Fruit fly (Drosophila melanogaster): ENCODE measurements around the gene Gr22f.
A peak's percentile ranks its signal among the peaks of the same experiment; 100 is the strongest.

Gr22f gene

DNA sequence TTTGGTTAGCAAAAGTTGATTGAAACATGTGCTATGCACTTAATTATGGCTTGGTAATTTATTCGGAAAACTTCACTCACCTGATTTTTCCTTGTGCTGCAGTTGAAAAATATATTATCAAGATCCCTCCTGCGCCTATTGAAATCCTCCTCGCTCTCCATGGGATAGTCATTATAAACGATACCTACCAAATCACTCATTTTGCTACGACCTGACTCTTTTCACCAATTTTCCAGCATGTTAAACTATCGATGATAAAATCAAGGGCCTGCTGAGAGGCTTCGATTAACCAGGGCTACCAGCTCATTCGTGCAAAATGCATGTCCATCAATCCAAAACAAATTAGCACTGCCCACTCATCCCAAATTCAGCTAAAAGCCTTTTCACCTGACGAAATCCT lies 2.6 kb upstream of the Gr22f start, which contains the start of gene CG17650:
CG17650 (minus strand) TSS at position 241 of the 400 bp plus-strand sequence.
- TF ChIP-seq CG5204 (GFP tag; optimal IDR thresholded peaks at IDR 0.05) (no peak), Hr96 (GFP tag; optimal IDR thresholded peaks at IDR 0.05) (no peak), CG12768 (GFP tag; optimal IDR thresholded peaks at IDR 0.05) (no peak), CG1620 (GFP tag; optimal IDR thresholded peaks at IDR 0.05) (no peak), CG11617 (GFP tag; optimal IDR thresholded peaks at IDR 0.05) (no peak), CG7101 (tag; optimal IDR thresholded peaks at IDR 0.05) (no peak), cnc (optimal IDR thresholded peaks at IDR 0.05) (no peak), ovo (GFP tag; optimal IDR thresholded peaks at IDR 0.05) (no peak), CG14711 (tag; optimal IDR thresholded peaks at IDR 0.05) (no peak), kay (GFP tag; ENCODE audit: borderline replicate concordance) (no peak), bab1 (GFP tag; optimal IDR thresholded peaks at IDR 0.05) (no peak), pad (GFP tag; optimal IDR thresholded peaks at IDR 0.05) (no peak), cic (GFP tag; optimal IDR thresholded peaks at IDR 0.05) (no peak)

DNA sequence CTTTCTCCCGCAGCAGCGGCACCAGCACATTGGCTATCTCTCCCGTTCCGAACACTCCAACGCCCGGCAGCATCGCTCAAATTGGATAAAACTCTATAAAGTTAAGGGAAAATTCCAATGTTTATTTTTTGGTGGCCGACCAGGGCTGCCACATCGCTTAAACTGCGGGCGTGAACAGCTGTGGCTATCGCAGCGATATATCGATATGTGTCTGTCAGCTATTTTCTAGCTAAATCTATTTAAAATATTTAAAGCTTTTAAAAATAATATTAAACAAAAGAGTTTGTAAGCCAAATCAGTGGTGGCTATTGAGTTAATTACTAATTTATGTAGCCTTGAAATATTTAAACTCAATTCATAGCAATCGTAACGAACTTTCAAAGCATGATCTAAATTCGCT lies 4.3 kb downstream of the Gr22f start, which contains the start of the genes CG17712 and CG17648:
CG17712 (minus strand) TSS at position 170 of the 400 bp plus-strand sequence.
CG17648 (plus strand) TSS at position 356 of the 400 bp plus-strand sequence.
- TF ChIP-seq CG33017 (tag; optimal IDR thresholded peaks at IDR 0.05) (no peak), CG7045 (GFP tag; optimal IDR thresholded peaks at IDR 0.05) (no peak), Clk (GFP tag; optimal IDR thresholded peaks at IDR 0.05) (no peak), bab1 (GFP tag; optimal IDR thresholded peaks at IDR 0.05) (peak; percentile 23)

DNA sequence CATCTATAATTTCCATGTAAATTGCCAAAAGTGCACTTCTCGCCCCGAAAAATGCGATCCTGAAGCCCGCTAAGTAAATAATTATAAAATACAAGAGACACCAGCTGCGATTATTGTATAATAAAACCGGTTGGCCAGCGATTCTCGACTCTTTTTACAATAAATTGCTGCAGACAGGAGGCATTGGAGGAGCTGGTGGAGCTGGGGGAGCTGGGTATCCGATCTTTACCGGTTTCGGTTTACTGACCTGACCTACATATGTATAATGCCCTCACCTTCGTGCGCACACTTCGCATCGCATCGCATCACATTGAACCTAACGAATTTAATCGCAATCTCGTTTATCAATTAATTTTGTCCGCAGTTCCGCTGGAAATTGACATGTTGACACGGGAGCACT lies 7.8 kb downstream of the Gr22f start:
- TF ChIP-seq toe (GFP tag; optimal IDR thresholded peaks at IDR 0.05) (no peak), Crg-1 (GFP tag; optimal IDR thresholded peaks at IDR 0.05) (no peak), Mnt (GFP tag; optimal IDR thresholded peaks at IDR 0.05) (no peak), CG1620 (GFP tag; optimal IDR thresholded peaks at IDR 0.05) (no peak), tj (GFP tag; optimal IDR thresholded peaks at IDR 0.05) (no peak), Hr96 (GFP tag; optimal IDR thresholded peaks at IDR 0.05) (no peak), cic (GFP tag; optimal IDR thresholded peaks at IDR 0.05) (no peak), Clk (GFP tag; optimal IDR thresholded peaks at IDR 0.05) (no peak), CG14711 (tag; optimal IDR thresholded peaks at IDR 0.05) (no peak)

dm6 chr2L:1743800-1744199 lies 12.5 kb downstream of the Gr22f start:
- TF ChIP-seq toe (GFP tag; optimal IDR thresholded peaks at IDR 0.05) = no peak
- TF ChIP-seq Hr96 (GFP tag; optimal IDR thresholded peaks at IDR 0.05) = no peak
- peak; percentile 66 for TF ChIP-seq kay (GFP tag; ENCODE audit: borderline replicate concordance)

- TF ChIP-seq cic (GFP tag; optimal IDR thresholded peaks at IDR 0.05) (no peak), ovo (GFP tag; optimal IDR thresholded peaks at IDR 0.05) (no peak), Mnt (GFP tag; optimal IDR thresholded peaks at IDR 0.05) (no peak), CG14711 (tag; optimal IDR thresholded peaks at IDR 0.05) (no peak), CG33017 (tag; optimal IDR thresholded peaks at IDR 0.05) (no peak), kay (GFP tag; ENCODE audit: borderline replicate concordance) (no peak)
Measured at dm6 chr2L:1740095-1740494, 16.2 kb downstream of the Gr22f start.

DNA sequence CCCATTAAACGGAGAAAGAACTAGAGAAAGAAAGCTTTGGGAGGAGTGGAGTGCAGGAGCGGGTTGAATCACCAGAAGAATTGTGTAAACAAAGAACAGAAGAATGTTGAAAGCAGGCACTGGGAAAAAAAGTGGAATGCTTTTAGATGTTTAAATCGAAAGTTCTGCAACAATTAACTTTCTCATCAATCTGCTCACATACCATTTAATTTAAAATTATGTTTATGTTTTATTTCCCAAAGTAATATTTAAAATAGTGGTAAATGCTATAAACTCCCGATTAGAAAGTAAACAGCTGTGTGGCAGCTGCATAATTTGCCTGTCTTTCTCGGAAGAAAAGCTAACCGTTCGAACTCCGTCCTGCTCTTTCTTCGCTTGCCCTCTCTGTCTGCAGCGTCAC lies 18.2 kb downstream of the Gr22f start:
- TF ChIP-seq bab1 (GFP tag; optimal IDR thresholded peaks at IDR 0.05) (no peak), ovo (GFP tag; optimal IDR thresholded peaks at IDR 0.05) (no peak), cic (GFP tag; optimal IDR thresholded peaks at IDR 0.05) (no peak)

DNA sequence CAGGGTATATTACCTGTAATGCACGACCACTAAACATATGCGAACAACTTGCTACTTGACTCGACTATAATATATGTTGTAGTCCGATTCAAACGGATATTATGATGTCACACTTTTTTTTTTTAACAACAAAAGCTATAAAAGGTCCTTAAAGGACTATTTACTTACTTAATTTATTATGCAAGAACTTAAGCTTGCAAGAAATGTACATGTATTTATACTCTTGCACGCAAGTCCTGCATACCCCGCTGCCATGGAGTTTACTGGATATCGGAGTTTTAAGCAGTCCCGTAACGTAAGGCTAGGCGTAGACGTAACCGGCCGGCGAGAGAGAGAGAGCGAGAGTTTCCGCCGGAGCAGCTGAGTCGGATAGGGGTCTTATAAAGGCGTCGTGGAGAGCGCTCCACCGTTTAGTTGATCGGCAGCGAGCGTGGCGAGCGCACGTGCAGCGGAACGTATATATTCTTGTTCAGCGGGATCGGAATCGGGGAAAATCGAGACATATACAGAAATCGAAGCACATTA lies 19.1 kb downstream of the Gr22f start:
- no peak for TF ChIP-seq CG7045 (GFP tag; optimal IDR thresholded peaks at IDR 0.05)
- no peak for TF ChIP-seq ovo (GFP tag; optimal IDR thresholded peaks at IDR 0.05)
- no peak for TF ChIP-seq Clk (GFP tag; optimal IDR thresholded peaks at IDR 0.05)
- TF ChIP-seq kay (GFP tag; ENCODE audit: borderline replicate concordance) = no peak
- TF ChIP-seq CG12768 (GFP tag; optimal IDR thresholded peaks at IDR 0.05) = no peak
- peak; percentile 70 for TF ChIP-seq Mnt (GFP tag; optimal IDR thresholded peaks at IDR 0.05)
- TF ChIP-seq cic (GFP tag; optimal IDR thresholded peaks at IDR 0.05) = no peak
- TF ChIP-seq Hr96 (GFP tag; optimal IDR thresholded peaks at IDR 0.05) = peak; percentile 26
- TF ChIP-seq CG7101 (tag; optimal IDR thresholded peaks at IDR 0.05) = peak; percentile 50
- TF ChIP-seq CG5204 (GFP tag; optimal IDR thresholded peaks at IDR 0.05) = peak; percentile 21
- TF ChIP-seq cnc (optimal IDR thresholded peaks at IDR 0.05) = no peak
- peak; percentile 67 for TF ChIP-seq CG14711 (tag; optimal IDR thresholded peaks at IDR 0.05)
- peak; percentile 10 for TF ChIP-seq CG33017 (tag; optimal IDR thresholded peaks at IDR 0.05)
- peak; percentile 71 for TF ChIP-seq bab1 (GFP tag; optimal IDR thresholded peaks at IDR 0.05)
- no peak for TF ChIP-seq Crg-1 (GFP tag; optimal IDR thresholded peaks at IDR 0.05)
- no peak for TF ChIP-seq toe (GFP tag; optimal IDR thresholded peaks at IDR 0.05)
- peak; percentile 35 for TF ChIP-seq tj (GFP tag; optimal IDR thresholded peaks at IDR 0.05)
- no peak for TF ChIP-seq CG1620 (GFP tag; optimal IDR thresholded peaks at IDR 0.05)
- no peak for TF ChIP-seq CG11617 (GFP tag; optimal IDR thresholded peaks at IDR 0.05)
- peak; percentile 57 for TF ChIP-seq pad (GFP tag; optimal IDR thresholded peaks at IDR 0.05)

dm6 chr2L:1735133-1735532 lies 21.1 kb downstream of the Gr22f start:
- TF ChIP-seq CG33017 (tag; optimal IDR thresholded peaks at IDR 0.05) (no peak), pad (GFP tag; optimal IDR thresholded peaks at IDR 0.05) (no peak)

Measured in whole organism, adult.